Worm (Caenorhabditis elegans): Measurements from ENCODE around the gene hlh-28.

- no peak for TF ChIP-seq ztf-11 (tag; optimal IDR thresholded peaks at IDR 0.05)
- no peak for TF ChIP-seq snpc-4 (tag; optimal IDR thresholded peaks at IDR 0.05)
- no peak for TF ChIP-seq unc-62 (GFP tag; optimal IDR thresholded peaks at IDR 0.05)
- TF ChIP-seq lin-13 (tag; optimal IDR thresholded peaks at IDR 0.05): no peak
- no peak for TF ChIP-seq pha-4 (tag; optimal IDR thresholded peaks at IDR 0.05)
These were observed 41.6 kb upstream of the hlh-28 start for ce11 chrX:17509048-17509776.
